Worm (Caenorhabditis elegans) whole organism, late embryonic: ENCODE data around the gene rike-1.

Source experiments
- C08G9.2 ChIP-seq: sonication (generic microtip); optimal IDR thresholded peaks from 2 replicates; lab custom pipeline; 2016; ENCODE audit warnings: mild to moderate bottlenecking, missing genetic modification characterization, moderate library complexity, missing compliant biosample characterization
- T23F11.4 ChIP-seq: fragments of 200-800 bp; sonication (Bioruptor generic); optimal IDR thresholded peaks from 2 replicates; lab custom pipeline; 2018; ENCODE audit warnings: mild to moderate bottlenecking, missing genetic modification characterization, missing compliant biosample characterization
- Y22D7AL.16 ChIP-seq: sonication (generic microtip); optimal IDR thresholded peaks from 2 replicates; lab custom pipeline; 2016; ENCODE audit warnings: missing genetic modification characterization, missing compliant biosample characterization
- ama-1 ChIP-seq: fragments of 150-350 bp; optimal IDR thresholded peaks from 2 replicates; lab custom pipeline; 2014
- ceh-14 ChIP-seq: sonication (generic microtip); optimal IDR thresholded peaks from 2 replicates; lab custom pipeline; 2016; ENCODE audit warnings: missing genotype, missing genetic modification characterization, missing compliant biosample characterization
- ceh-24 ChIP-seq: sonication (generic microtip); optimal IDR thresholded peaks from 2 replicates; lab custom pipeline; 2016; ENCODE audit warnings: mild to moderate bottlenecking, missing genetic modification characterization, missing compliant biosample characterization
- ceh-30 ChIP-seq: fragments of 150-350 bp; optimal IDR thresholded peaks from 2 replicates; lab custom pipeline; 2014; ENCODE audit warnings: missing biosample characterization, missing genetic modification characterization
- ceh-31 ChIP-seq: sonication (generic microtip); optimal IDR thresholded peaks from 2 replicates; lab custom pipeline; 2016; ENCODE audit warnings: missing genetic modification characterization, missing compliant biosample characterization
- ceh-9 ChIP-seq: sonication (generic microtip); optimal IDR thresholded peaks from 2 replicates; lab custom pipeline; 2016; ENCODE audit warnings: mild to moderate bottlenecking, missing genetic modification characterization, inconsistent platforms, missing compliant biosample characterization
- dve-1 ChIP-seq: sonication (generic microtip); optimal IDR thresholded peaks from 2 replicates; lab custom pipeline; 2017; ENCODE audit warnings: antibody characterized with exemption, mild to moderate bottlenecking, missing genetic modification characterization, missing compliant biosample characterization
- elt-2 ChIP-seq: sonication (generic microtip); optimal IDR thresholded peaks from 2 replicates; lab custom pipeline; 2016; ENCODE audit warnings: missing genetic modification reagents, missing genetic modification characterization, missing compliant biosample characterization
- ets-4 ChIP-seq: sonication (generic microtip); optimal IDR thresholded peaks from 2 replicates; lab custom pipeline; 2016; ENCODE audit warnings: missing genetic modification characterization, missing compliant biosample characterization
- fkh-10 ChIP-seq: fragments of 150-350 bp; optimal IDR thresholded peaks from 2 replicates; lab custom pipeline; 2014; ENCODE audit warnings: missing biosample characterization, missing genetic modification reagents, missing genetic modification characterization
- fkh-6 ChIP-seq: sonication (generic microtip); optimal IDR thresholded peaks from 2 replicates; lab custom pipeline; 2016; ENCODE audit warnings: missing genetic modification characterization, missing compliant biosample characterization
- hlh-13 ChIP-seq: fragments of 200-800 bp; sonication (Bioruptor generic); optimal IDR thresholded peaks from 2 replicates; lab custom pipeline; 2018; ENCODE audit warnings: mild to moderate bottlenecking, missing genetic modification characterization, missing compliant biosample characterization
- hlh-6 ChIP-seq: sonication (generic microtip); optimal IDR thresholded peaks from 2 replicates; lab custom pipeline; 2016; ENCODE audit warnings: missing genotype, missing genetic modification characterization, missing compliant biosample characterization
- hlh-8 ChIP-seq: sonication (generic microtip); optimal IDR thresholded peaks from 2 replicates; lab custom pipeline; 2016; ENCODE audit warnings: missing genotype, missing genetic modification characterization, missing compliant biosample characterization
- lim-6 ChIP-seq: sonication (generic microtip); optimal IDR thresholded peaks from 2 replicates; lab custom pipeline; 2016; ENCODE audit warnings: missing genetic modification characterization, missing compliant biosample characterization
- lin-11 ChIP-seq: fragments of 200-800 bp; sonication (Bioruptor generic); optimal IDR thresholded peaks from 2 replicates; lab custom pipeline; 2018; ENCODE audit warnings: mild to moderate bottlenecking, missing genetic modification characterization, missing compliant biosample characterization
- madf-2 ChIP-seq: sonication (generic microtip); optimal IDR thresholded peaks from 2 replicates; lab custom pipeline; 2017; ENCODE audit warnings: missing genetic modification characterization, missing compliant biosample characterization
- pag-3 ChIP-seq: sonication (generic microtip); optimal IDR thresholded peaks from 2 replicates; lab custom pipeline; 2016; ENCODE audit warnings: missing compliant biosample characterization, missing genetic modification characterization, borderline replicate concordance
- ref-2 ChIP-seq: sonication (generic microtip); optimal IDR thresholded peaks from 2 replicates; lab custom pipeline; 2016; ENCODE audit warnings: missing genetic modification characterization, missing compliant biosample characterization
- rnt-1 ChIP-seq: sonication (generic microtip); optimal IDR thresholded peaks from 2 replicates; lab custom pipeline; 2016; ENCODE audit warnings: missing genetic modification characterization, missing compliant biosample characterization
- sox-4 ChIP-seq: sonication (generic microtip); optimal IDR thresholded peaks from 2 replicates; lab custom pipeline; 2017; ENCODE audit warnings: mild to moderate bottlenecking, missing genetic modification characterization, inconsistent platforms, missing compliant biosample characterization
- syd-9 ChIP-seq: sonication (generic microtip); optimal IDR thresholded peaks from 2 replicates; lab custom pipeline; 2016; ENCODE audit warnings: mild to moderate bottlenecking, missing genetic modification characterization, moderate library complexity, missing compliant biosample characterization
- tbx-7 ChIP-seq: sonication (generic microtip); optimal IDR thresholded peaks from 2 replicates; lab custom pipeline; 2016; ENCODE audit warnings: missing genotype, missing genetic modification characterization, missing compliant biosample characterization
- ttx-3 ChIP-seq: sonication (generic microtip); optimal IDR thresholded peaks from 2 replicates; lab custom pipeline; 2016; ENCODE audit warnings: missing genetic modification reagents, missing genetic modification characterization, missing compliant biosample characterization
- unc-55 ChIP-seq: sonication (generic microtip); optimal IDR thresholded peaks from 2 replicates; lab custom pipeline; 2017; ENCODE audit warnings: missing biosample characterization, missing genetic modification reagents, missing genetic modification characterization
- unc-86 ChIP-seq: sonication (generic microtip); optimal IDR thresholded peaks from 2 replicates; lab custom pipeline; 2016; ENCODE audit warnings: missing genetic modification characterization, missing compliant biosample characterization

Gene rike-1

ce11 chrV:14508005-14508521, 37.6 kb downstream of the rike-1 start, which contains the start of gene R02D5.1:
Gene R02D5.1 (plus strand): TSS chrV:14508249.
- peak; percentile 77 for TF ChIP-seq ref-2 (tag; lab: Kevin White, UChicago)
- no peak for TF ChIP-seq fkh-10 (GFP tag; lab: Kevin White, UChicago)
- TF ChIP-seq ceh-9 (tag; lab: Kevin White, UChicago): no peak
- TF ChIP-seq T23F11.4 (GFP tag; lab: Kevin White, UChicago): peak; percentile 4
- no peak for TF ChIP-seq lim-6 (tag; lab: Kevin White, UChicago)

- TF ChIP-seq madf-2 (tag; lab: Kevin White, UChicago) (no peak), elt-2 (tag; lab: Kevin White, UChicago) (peak; percentile 3), ttx-3 (tag; lab: Kevin White, UChicago) (no peak), rnt-1 (tag; lab: Kevin White, UChicago) (peak; percentile 22), unc-55 (GFP tag; lab: Kevin White, UChicago) (peak; percentile 6)
These were observed 38.7 kb downstream of the rike-1 start for ce11 chrV:14506713-14507675.

ce11 chrV:14505745-14506214, 39.9 kb downstream of the rike-1 start:
- TF ChIP-seq ceh-24 (no peak), C08G9.2 (tag; lab: Kevin White, UChicago) (peak; percentile 16), rnt-1 (tag; lab: Kevin White, UChicago) (peak; percentile 45), syd-9 (tag; lab: Kevin White, UChicago) (peak; percentile 11), ets-4 (tag; lab: Kevin White, UChicago) (no peak), ceh-31 (tag; lab: Kevin White, UChicago) (peak; percentile 10), sox-4 (no peak), elt-2 (tag; lab: Kevin White, UChicago) (peak; percentile 97), Y22D7AL.16 (tag; lab: Kevin White, UChicago) (no peak), ref-2 (tag; lab: Kevin White, UChicago) (peak; percentile 79)

ce11 chrV:14504774-14505173, 40.9 kb downstream of the rike-1 start:
- TF ChIP-seq lin-11 (tag; lab: Kevin White, UChicago) (peak; percentile 3), syd-9 (tag; lab: Kevin White, UChicago) (no peak)

DNA sequence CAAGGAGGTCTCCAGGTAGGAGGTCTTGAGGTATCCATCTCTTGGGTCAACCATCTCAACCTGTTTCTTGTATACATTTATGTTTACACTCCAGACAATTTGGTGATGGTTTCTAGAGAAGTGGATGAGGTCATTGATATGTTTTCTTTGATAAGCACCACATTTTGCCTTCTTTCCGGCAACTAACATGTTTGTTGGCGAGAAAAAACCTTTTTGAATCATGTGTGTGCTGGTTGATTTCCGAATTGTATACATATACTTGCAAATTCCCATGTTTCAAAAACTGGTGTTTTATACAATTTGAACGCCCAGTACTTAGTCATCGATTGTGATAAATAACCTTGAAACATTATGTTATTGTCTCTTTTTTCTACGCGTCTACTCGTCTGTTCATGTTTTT, 41.5 kb downstream of the rike-1 start:
- TF ChIP-seq ama-1 (lab: Kevin White, UChicago) (no peak), unc-86 (tag; lab: Kevin White, UChicago) (no peak), pag-3 (tag; lab: Kevin White, UChicago) (no peak), hlh-13 (GFP tag; lab: Kevin White, UChicago) (no peak), ref-2 (tag; lab: Kevin White, UChicago) (no peak), dve-1 (tag; lab: Kevin White, UChicago) (no peak), hlh-8 (tag; lab: Kevin White, UChicago) (no peak), tbx-7 (tag; lab: Kevin White, UChicago) (no peak), hlh-6 (no peak), syd-9 (tag; lab: Kevin White, UChicago) (no peak), ceh-14 (no peak), ceh-30 (tag; lab: Kevin White, UChicago) (no peak), madf-2 (tag; lab: Kevin White, UChicago) (no peak), lim-6 (tag; lab: Kevin White, UChicago) (no peak)

- no peak for TF ChIP-seq fkh-6 (tag; lab: Kevin White, UChicago)
- peak; percentile 47 for TF ChIP-seq elt-2 (tag; lab: Kevin White, UChicago)
These were observed 42.6 kb downstream of the rike-1 start for ce11 chrV:14503065-14503464.
